Worm (Caenorhabditis elegans) whole organism, mixed stage, embryonic: Measurements from ENCODE around the gene btb-22.

Experiments
- M03D4.4 ChIP-seq: sonication (generic microtip); optimal IDR thresholded peaks from 2 replicates; lab custom pipeline; 2017; ENCODE audit warnings: mild to moderate bottlenecking, missing genetic modification characterization, missing compliant biosample characterization
- bed-3 ChIP-seq: fragments of 200-800 bp; sonication (Bioruptor generic); optimal IDR thresholded peaks from 3 replicates; lab custom pipeline; 2018; ENCODE audit warnings: mild to moderate bottlenecking, missing genetic modification characterization, moderate library complexity, missing compliant biosample characterization
- blmp-1 ChIP-seq: fragments of 150-350 bp; optimal IDR thresholded peaks from 2 replicates; lab custom pipeline; 2014; ENCODE audit warnings: missing biosample characterization, missing genetic modification characterization
- ceh-43 ChIP-seq: fragments of 200-800 bp; sonication (Bioruptor generic); optimal IDR thresholded peaks from 2 replicates; lab custom pipeline; 2018; ENCODE audit warnings: mild to moderate bottlenecking, missing genetic modification characterization, moderate library complexity, missing compliant biosample characterization
- ceh-83 ChIP-seq: fragments of 200-800 bp; sonication (Bioruptor generic); optimal IDR thresholded peaks from 2 replicates; lab custom pipeline; 2018; ENCODE audit warnings: mild to moderate bottlenecking, missing genetic modification characterization, missing compliant biosample characterization
- ces-1 ChIP-seq: fragments of 150-350 bp; optimal IDR thresholded peaks from 2 replicates; lab custom pipeline; 2014; ENCODE audit warnings: missing biosample characterization, missing genetic modification reagents, missing genetic modification characterization
- cnd-1 ChIP-seq: fragments of 200-800 bp; sonication (Bioruptor generic); optimal IDR thresholded peaks from 2 replicates; lab custom pipeline; 2018; ENCODE audit warnings: mild to moderate bottlenecking, missing genetic modification characterization, missing compliant biosample characterization
- drap-1 ChIP-seq: fragments of 200-800 bp; sonication (Bioruptor generic); optimal IDR thresholded peaks from 3 replicates; lab custom pipeline; 2018; ENCODE audit warnings: mild to moderate bottlenecking, missing genetic modification characterization, missing compliant biosample characterization
- elt-1 ChIP-seq: sonication (generic microtip); optimal IDR thresholded peaks from 2 replicates; lab custom pipeline; 2017; ENCODE audit warnings: missing genetic modification characterization, mild to moderate bottlenecking, missing compliant biosample characterization, antibody characterized with exemption, moderate library complexity, borderline replicate concordance; ENCODE audit not compliant: insufficient read depth
- elt-3 ChIP-seq: fragments of 150-350 bp; optimal IDR thresholded peaks from 2 replicates; lab custom pipeline; 2014; ENCODE audit warnings: missing biosample characterization, missing genetic modification characterization
- flh-1 ChIP-seq: fragments of 200-800 bp; sonication (Bioruptor generic); optimal IDR thresholded peaks from 2 replicates; lab custom pipeline; 2018; ENCODE audit warnings: mild to moderate bottlenecking, missing genetic modification characterization, moderate library complexity, missing compliant biosample characterization
- ham-2 ChIP-seq: fragments of 200-800 bp; sonication (Bioruptor generic); optimal IDR thresholded peaks from 2 replicates; lab custom pipeline; 2018; ENCODE audit warnings: mild to moderate bottlenecking, missing genetic modification characterization, missing compliant biosample characterization
- hlh-1 ChIP-seq: fragments of 150-350 bp; optimal IDR thresholded peaks from 2 replicates; lab custom pipeline; 2014; ENCODE audit warnings: missing biosample characterization, missing genetic modification reagents, missing genetic modification characterization
- lin-13 ChIP-seq: fragments of 150-350 bp; optimal IDR thresholded peaks from 2 replicates; lab custom pipeline; 2014; ENCODE audit warnings: missing biosample characterization, missing genetic modification characterization
- lin-32 ChIP-seq: fragments of 200-800 bp; sonication (Bioruptor generic); optimal IDR thresholded peaks from 2 replicates; lab custom pipeline; 2018; ENCODE audit warnings: mild to moderate bottlenecking, missing genetic modification characterization, missing compliant biosample characterization
- lsy-2 ChIP-seq: fragments of 150-350 bp; optimal IDR thresholded peaks from 2 replicates; lab custom pipeline; 2014; ENCODE audit warnings: missing biosample characterization, missing genetic modification characterization
- mep-1 ChIP-seq: fragments of 150-350 bp; optimal IDR thresholded peaks from 2 replicates; lab custom pipeline; 2017; ENCODE audit warnings: missing biosample characterization, missing genetic modification reagents, missing genetic modification characterization, inconsistent platforms
- mls-2 ChIP-seq: sonication (generic microtip); optimal IDR thresholded peaks from 2 replicates; lab custom pipeline; 2016; ENCODE audit warnings: mild to moderate bottlenecking, missing genetic modification characterization, moderate library complexity, missing compliant biosample characterization
- nhr-12 ChIP-seq: fragments of 150-350 bp; optimal IDR thresholded peaks from 2 replicates; lab custom pipeline; 2014; ENCODE audit warnings: missing biosample characterization, missing genetic modification characterization
- nhr-2 ChIP-seq: fragments of 150-350 bp; optimal IDR thresholded peaks from 2 replicates; lab custom pipeline; 2014; ENCODE audit warnings: missing biosample characterization, missing genetic modification characterization
- nhr-237 ChIP-seq: fragments of 150-350 bp; optimal IDR thresholded peaks from 2 replicates; lab custom pipeline; 2014; ENCODE audit warnings: missing biosample characterization, missing genetic modification characterization
- nhr-28 ChIP-seq: fragments of 150-350 bp; optimal IDR thresholded peaks from 2 replicates; lab custom pipeline; 2014; ENCODE audit warnings: missing biosample characterization, missing genetic modification characterization
- nhr-76 ChIP-seq: sonication (generic microtip); optimal IDR thresholded peaks from 2 replicates; lab custom pipeline; 2017; ENCODE audit warnings: missing biosample characterization, missing genetic modification characterization
- pha-4 ChIP-seq: fragments of 150-350 bp; optimal IDR thresholded peaks from 2 replicates; lab custom pipeline; 2018; ENCODE audit warnings: missing biosample characterization, missing genetic modification reagents, missing genetic modification characterization
- sem-2 ChIP-seq: fragments of 200-800 bp; sonication (Bioruptor generic); optimal IDR thresholded peaks from 2 replicates; lab custom pipeline; 2018; ENCODE audit warnings: mild to moderate bottlenecking, missing genetic modification characterization, missing compliant biosample characterization
- snpc-4 ChIP-seq: fragments of 150-350 bp; optimal IDR thresholded peaks from 2 replicates; lab custom pipeline; 2014; ENCODE audit warnings: missing biosample characterization, missing genetic modification characterization
- sptf-1 ChIP-seq: sonication (generic microtip); optimal IDR thresholded peaks from 2 replicates; lab custom pipeline; 2017; ENCODE audit warnings: mild to moderate bottlenecking, missing genetic modification characterization, moderate library complexity, missing compliant biosample characterization
- tbx-8 ChIP-seq: fragments of 200-800 bp; sonication (Bioruptor generic); optimal IDR thresholded peaks from 2 replicates; lab custom pipeline; 2018; ENCODE audit warnings: mild to moderate bottlenecking, missing genetic modification characterization, moderate library complexity, missing compliant biosample characterization
- unc-120 ChIP-seq: sonication (generic microtip); optimal IDR thresholded peaks from 2 replicates; lab custom pipeline; 2017; ENCODE audit warnings: missing genetic modification characterization, missing compliant biosample characterization; ENCODE audit not compliant: poor library complexity, severe bottlenecking
- unc-39 ChIP-seq: fragments of 150-350 bp; optimal IDR thresholded peaks from 2 replicates; lab custom pipeline; 2014; ENCODE audit warnings: missing biosample characterization, missing genetic modification characterization
- zip-8 ChIP-seq: fragments of 150-350 bp; optimal IDR thresholded peaks from 2 replicates; lab custom pipeline; 2014; ENCODE audit warnings: missing biosample characterization, missing genetic modification characterization
- ztf-11 ChIP-seq: fragments of 150-350 bp; optimal IDR thresholded peaks from 2 replicates; lab custom pipeline; 2014; ENCODE audit warnings: missing biosample characterization, missing genetic modification characterization

Gene btb-22

ce11 chrII:3267815-3268214 lies 31.7 kb upstream of the btb-22 start:
- TF ChIP-seq hlh-1 (no peak), sptf-1 (no peak), ztf-11 (tag; lab: Kevin White, UChicago) (no peak), drap-1 (GFP tag; lab: Kevin White, UChicago) (peak; percentile 26), cnd-1 (peak; percentile 30), nhr-237 (tag; lab: Kevin White, UChicago) (no peak), M03D4.4 (no peak), tbx-8 (GFP tag; lab: Kevin White, UChicago) (no peak), zip-8 (no peak), elt-1 (tag; lab: Kevin White, UChicago) (no peak), lsy-2 (tag; lab: Kevin White, UChicago) (no peak), ceh-43 (no peak), lin-32 (GFP tag; lab: Kevin White, UChicago) (no peak), bed-3 (GFP tag; lab: Kevin White, UChicago) (no peak), elt-3 (no peak), unc-39 (tag; lab: Kevin White, UChicago) (no peak), ces-1 (no peak), sem-2 (no peak), blmp-1 (tag; lab: Kevin White, UChicago) (no peak), snpc-4 (tag; lab: Kevin White, UChicago) (no peak), nhr-2 (tag; lab: Kevin White, UChicago) (no peak), unc-120 (no peak), ceh-83 (GFP tag; lab: Kevin White, UChicago) (peak; percentile 53), mls-2 (no peak), lin-13 (no peak), flh-1 (GFP tag; lab: Kevin White, UChicago) (no peak)

- TF ChIP-seq tbx-8 (GFP tag; lab: Kevin White, UChicago): no peak
- no peak for TF ChIP-seq mls-2
- no peak for TF ChIP-seq nhr-28 (tag; lab: Kevin White, UChicago)
- no peak for TF ChIP-seq nhr-76 (tag; lab: Kevin White, UChicago)
- no peak for TF ChIP-seq lin-32 (GFP tag; lab: Kevin White, UChicago)
- no peak for TF ChIP-seq drap-1 (GFP tag; lab: Kevin White, UChicago)
- no peak for TF ChIP-seq unc-120
- no peak for TF ChIP-seq ham-2 (GFP tag; lab: Kevin White, UChicago)
- TF ChIP-seq ztf-11 (tag; lab: Kevin White, UChicago): no peak
- TF ChIP-seq nhr-12: no peak
- no peak for TF ChIP-seq nhr-2 (tag; lab: Kevin White, UChicago)
- TF ChIP-seq flh-1 (GFP tag; lab: Kevin White, UChicago): no peak
- TF ChIP-seq nhr-237 (tag; lab: Kevin White, UChicago): no peak
- TF ChIP-seq ces-1: no peak
Measured at ce11 chrII:3270598-3270997, 29.0 kb upstream of the btb-22 start.

- TF ChIP-seq elt-3 (no peak), mep-1 (tag; lab: Kevin White, UChicago) (no peak), pha-4 (tag; lab: Kevin White, UChicago) (no peak), nhr-12 (no peak), blmp-1 (tag; lab: Kevin White, UChicago) (no peak), lin-13 (no peak), lsy-2 (tag; lab: Kevin White, UChicago) (no peak), ceh-83 (GFP tag; lab: Kevin White, UChicago) (no peak), sem-2 (no peak), zip-8 (no peak), tbx-8 (GFP tag; lab: Kevin White, UChicago) (no peak), drap-1 (GFP tag; lab: Kevin White, UChicago) (no peak), ces-1 (no peak), cnd-1 (no peak), nhr-2 (tag; lab: Kevin White, UChicago) (no peak), hlh-1 (no peak), lin-32 (GFP tag; lab: Kevin White, UChicago) (no peak)
Measured at ce11 chrII:3274923-3275322, 24.6 kb upstream of the btb-22 start, which contains the start of gene F02E11.3. Gene F02E11.3 (minus strand): TSS chrII:3275023.

- TF ChIP-seq bed-3 (GFP tag; lab: Kevin White, UChicago) (no peak), nhr-12 (no peak), blmp-1 (tag; lab: Kevin White, UChicago) (no peak), sptf-1 (no peak), nhr-28 (tag; lab: Kevin White, UChicago) (no peak)
Measured at ce11 chrII:3277686-3278085, 21.9 kb upstream of the btb-22 start, which contains the start of gene F02E11.4. Gene F02E11.4 (minus strand): TSS chrII:3277786.
